Worm (Caenorhabditis elegans): ENCODE data around the gene srh-35.

ce11 chrV:474516-474915, 25.5 kb upstream of the srh-35 start, which contains the start of gene nhr-99:
- no peak for TF ChIP-seq ttx-3 (tag; optimal IDR thresholded peaks at IDR 0.05)
- TF ChIP-seq ama-1 (optimal IDR thresholded peaks at IDR 0.05): no peak
- TF ChIP-seq unc-55 (GFP tag; optimal IDR thresholded peaks at IDR 0.05): no peak

Measured in whole organism, late embryonic.